Worm (Caenorhabditis elegans): Measurements from ENCODE around the gene Y66D12A.13.

DNA sequence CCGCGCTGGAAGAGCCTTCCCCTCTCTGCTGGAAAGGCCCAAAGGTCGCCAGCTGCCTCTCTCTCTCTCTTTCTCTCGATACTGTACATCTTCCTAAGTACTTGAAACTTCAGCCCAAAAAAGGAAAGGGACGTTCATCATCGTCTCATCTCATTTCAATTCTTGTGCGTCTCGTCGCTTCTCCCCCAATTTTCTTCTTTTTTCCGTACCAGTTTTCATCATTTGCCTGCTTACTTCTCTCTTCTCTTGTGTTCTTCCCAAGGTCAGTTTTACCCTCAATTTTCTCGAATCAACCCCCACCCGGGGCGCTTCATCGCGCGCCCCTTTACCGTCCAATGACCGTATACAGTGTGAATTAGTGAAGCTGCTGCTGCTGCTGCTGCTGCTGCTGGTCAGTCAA, 11.5 kb downstream of the Y66D12A.13 start:
- TF ChIP-seq W03F9.2 (tag; optimal IDR thresholded peaks at IDR 0.05), result no peak
- TF ChIP-seq dao-5 (tag; optimal IDR thresholded peaks at IDR 0.05), result no peak
